Fruit fly (Drosophila melanogaster): ENCODE data around the gene Ndc80.

The Ndc80 gene

DNA sequence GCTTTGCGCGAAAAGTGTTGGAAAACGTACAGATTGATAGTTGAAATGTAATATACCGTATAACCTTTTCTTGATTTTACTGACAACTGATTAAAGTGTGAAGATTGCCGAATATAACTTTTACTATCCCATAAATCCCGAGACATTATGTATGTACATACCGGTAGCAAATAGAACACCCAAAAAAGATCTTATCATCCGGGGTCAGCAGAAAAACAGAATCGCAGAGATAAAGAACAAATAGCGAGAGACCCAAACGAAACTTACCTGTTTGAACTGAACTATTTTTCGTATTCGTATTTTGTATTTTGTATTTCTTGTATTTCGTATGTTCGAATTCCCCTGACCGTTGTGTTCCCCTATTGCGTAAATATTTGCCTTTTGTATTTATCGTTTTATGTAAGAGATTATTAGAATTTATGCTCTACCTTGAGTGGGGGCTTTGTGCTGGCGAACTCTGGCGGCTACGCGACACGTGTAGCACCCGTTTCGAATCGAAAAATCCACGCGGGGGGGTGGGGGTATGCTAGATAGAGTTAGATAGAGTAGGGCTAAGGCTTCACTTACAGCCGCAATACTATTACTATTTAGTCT is 21.5 kb upstream of the Ndc80 start:
- TF ChIP-seq CrebA (GFP tag; optimal IDR thresholded peaks at IDR 0.05; ENCODE audit: borderline replicate concordance) (no peak), brk (GFP tag; optimal IDR thresholded peaks at IDR 0.05) (no peak), Vsx2 (GFP tag; optimal IDR thresholded peaks at IDR 0.05; ENCODE audit: partially characterized antibody) (no peak), Hr78 (GFP tag; optimal IDR thresholded peaks at IDR 0.05) (no peak), Myc (optimal IDR thresholded peaks at IDR 0.05) (no peak), rgr (GFP tag; optimal IDR thresholded peaks at IDR 0.05) (no peak), sage (GFP tag; optimal IDR thresholded peaks at IDR 0.05) (no peak), sv (GFP tag; optimal IDR thresholded peaks at IDR 0.05) (no peak), psq (GFP tag; optimal IDR thresholded peaks at IDR 0.05) (no peak), Hnf4 (GFP tag; optimal IDR thresholded peaks at IDR 0.05) (no peak), GATAd (GFP tag; optimal IDR thresholded peaks at IDR 0.05) (no peak), CG32264 (GFP tag; optimal IDR thresholded peaks at IDR 0.05) (no peak), jim (GFP tag; optimal IDR thresholded peaks at IDR 0.05) (no peak)

DNA sequence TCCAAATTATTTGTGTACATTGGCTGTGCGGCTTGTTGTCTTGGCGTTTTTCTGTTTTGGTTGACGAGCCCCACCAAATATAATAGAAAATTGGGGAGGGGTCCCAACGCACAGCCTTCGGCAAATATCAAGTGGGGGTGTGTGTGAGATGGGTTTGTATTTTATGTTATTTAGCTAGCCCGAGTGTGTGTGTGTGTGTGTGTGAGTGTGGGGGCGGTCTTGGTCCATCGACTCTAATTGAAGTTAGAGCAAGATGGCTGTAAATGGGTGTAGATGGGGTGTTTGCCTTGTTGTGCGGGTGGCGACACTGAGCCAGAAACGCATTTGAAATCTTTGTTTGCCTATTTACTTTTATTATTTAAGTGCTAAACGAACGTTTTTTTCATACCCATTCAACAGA is 20.7 kb upstream of the Ndc80 start:
- TF ChIP-seq Hnf4 (GFP tag; optimal IDR thresholded peaks at IDR 0.05) = peak; percentile 18
- TF ChIP-seq jim (GFP tag; optimal IDR thresholded peaks at IDR 0.05) = no peak
- TF ChIP-seq Mio (GFP tag; optimal IDR thresholded peaks at IDR 0.05) = no peak
- TF ChIP-seq Abd-B (GFP tag; optimal IDR thresholded peaks at IDR 0.05) = no peak
- TF ChIP-seq tai (GFP tag; optimal IDR thresholded peaks at IDR 0.05) = no peak

DNA sequence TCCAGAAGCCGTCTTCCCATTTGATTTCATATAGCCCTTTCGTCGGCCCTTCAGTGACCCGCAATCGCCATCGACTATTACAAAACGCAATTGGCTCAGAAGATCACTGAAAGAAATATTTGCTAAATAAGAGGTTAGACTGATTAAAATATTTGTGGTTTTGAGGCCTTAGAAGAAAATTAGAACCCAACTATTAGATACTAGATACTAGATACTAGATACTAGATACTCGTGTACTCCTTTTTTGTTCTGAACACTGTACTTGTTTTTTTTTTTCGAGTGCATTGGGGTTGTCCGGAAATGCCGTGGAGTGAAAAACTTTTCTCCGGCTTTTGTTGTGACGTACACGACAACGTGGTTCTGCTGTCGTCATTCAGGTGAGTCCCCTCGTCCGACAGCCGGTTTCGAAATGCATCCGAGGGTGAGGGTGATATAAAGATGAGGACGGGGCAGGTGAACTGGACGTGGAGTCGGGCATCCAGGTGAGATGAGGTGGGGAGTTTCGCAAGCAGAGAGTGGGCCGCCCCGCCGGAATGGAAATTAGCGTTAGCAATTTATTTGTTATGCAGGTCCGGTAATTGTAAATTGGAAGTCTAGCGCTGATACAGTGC is 18.5 kb upstream of the Ndc80 start:
- TF ChIP-seq h (GFP tag; optimal IDR thresholded peaks at IDR 0.05) (peak; percentile 20), dsf (GFP tag; optimal IDR thresholded peaks at IDR 0.05; ENCODE audit: borderline replicate concordance) (no peak), lola (GFP tag; optimal IDR thresholded peaks at IDR 0.05) (no peak), foxo (GFP tag; optimal IDR thresholded peaks at IDR 0.05) (peak in 1 of 2 experiments; percentile 50), brk (GFP tag; optimal IDR thresholded peaks at IDR 0.05) (no peak), fru (GFP tag; optimal IDR thresholded peaks at IDR 0.05) (peak; percentile 21), Hnf4 (GFP tag; optimal IDR thresholded peaks at IDR 0.05) (peak; percentile 13), ey (GFP tag; optimal IDR thresholded peaks at IDR 0.05) (peak; percentile 25), pan (optimal IDR thresholded peaks at IDR 0.05) (no peak), Rel (GFP tag; optimal IDR thresholded peaks at IDR 0.05) (no peak), Rel (tag; optimal IDR thresholded peaks at IDR 0.05) (peak; percentile 95), HLH106 (tag; optimal IDR thresholded peaks at IDR 0.05) (no peak)

DNA sequence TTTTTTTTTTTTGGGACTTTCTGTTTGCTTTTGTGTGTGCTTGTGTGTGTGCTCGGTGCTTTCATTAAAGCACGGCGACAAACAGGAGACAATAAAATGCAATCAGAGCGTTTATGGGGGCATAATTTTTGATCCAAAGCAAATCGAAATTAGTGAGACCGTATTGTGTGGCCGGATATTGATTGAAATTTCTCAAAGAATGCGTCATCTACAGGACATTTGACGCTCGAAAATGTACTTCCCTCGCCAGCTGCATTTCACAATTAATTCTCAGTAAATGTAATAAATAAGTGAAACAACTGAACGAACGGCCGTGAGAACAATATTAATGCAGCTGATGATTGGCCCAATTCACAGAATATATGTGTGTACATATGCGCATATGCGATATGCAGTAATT is 17.6 kb upstream of the Ndc80 start:
- TF ChIP-seq h (GFP tag; optimal IDR thresholded peaks at IDR 0.05) (no peak), dmrt93B (GFP tag; optimal IDR thresholded peaks at IDR 0.05) (no peak), rgr (GFP tag; optimal IDR thresholded peaks at IDR 0.05) (peak; percentile 14), foxo (GFP tag; optimal IDR thresholded peaks at IDR 0.05) (no peak), Abd-B (GFP tag; optimal IDR thresholded peaks at IDR 0.05) (no peak), OdsH (GFP tag; optimal IDR thresholded peaks at IDR 0.05) (no peak), Mio (GFP tag; optimal IDR thresholded peaks at IDR 0.05) (no peak), Jra (GFP tag; optimal IDR thresholded peaks at IDR 0.05) (no peak), br (GFP tag; optimal IDR thresholded peaks at IDR 0.05) (no peak), Rel (GFP tag; optimal IDR thresholded peaks at IDR 0.05) (no peak), Rel (tag; optimal IDR thresholded peaks at IDR 0.05) (peak; percentile 76), dsf (GFP tag; optimal IDR thresholded peaks at IDR 0.05; ENCODE audit: borderline replicate concordance) (no peak), tai (GFP tag; optimal IDR thresholded peaks at IDR 0.05) (no peak), Sp1 (GFP tag; optimal IDR thresholded peaks at IDR 0.05) (peak; percentile 14), usp (GFP tag; optimal IDR thresholded peaks at IDR 0.05) (no peak)

DNA sequence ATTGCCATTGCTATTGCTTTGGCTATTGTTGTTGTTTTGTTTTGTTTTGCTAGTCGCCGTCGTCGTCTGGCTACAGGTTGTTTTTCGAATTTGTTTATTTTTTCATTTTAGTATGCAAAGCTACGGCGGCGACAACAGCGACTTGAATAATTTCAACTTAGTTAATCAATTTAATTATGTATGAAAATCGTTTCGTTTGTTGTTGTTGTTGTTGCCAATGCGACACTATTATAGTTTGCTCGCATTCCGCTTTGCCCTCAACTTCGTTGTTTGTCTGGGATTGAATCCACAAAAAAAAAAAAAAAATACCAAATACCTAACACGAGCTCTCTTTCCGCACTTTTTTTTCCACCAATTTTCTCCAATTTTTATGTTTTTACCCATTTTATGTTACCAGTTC is 16.0 kb upstream of the Ndc80 start:
- TF ChIP-seq woc (GFP tag; optimal IDR thresholded peaks at IDR 0.05) (no peak), N (GFP tag; optimal IDR thresholded peaks at IDR 0.05) (no peak), Sp1 (GFP tag; optimal IDR thresholded peaks at IDR 0.05) (no peak), Mio (GFP tag; optimal IDR thresholded peaks at IDR 0.05) (no peak), CG9705 (GFP tag; optimal IDR thresholded peaks at IDR 0.05) (no peak), HLH106 (tag; optimal IDR thresholded peaks at IDR 0.05) (no peak), Jra (GFP tag; optimal IDR thresholded peaks at IDR 0.05) (no peak), Abd-B (GFP tag; optimal IDR thresholded peaks at IDR 0.05) (no peak), dsf (GFP tag; optimal IDR thresholded peaks at IDR 0.05; ENCODE audit: borderline replicate concordance) (no peak), Dfd (GFP tag; optimal IDR thresholded peaks at IDR 0.05) (no peak), CrebA (GFP tag; optimal IDR thresholded peaks at IDR 0.05; ENCODE audit: borderline replicate concordance) (no peak), foxo (GFP tag; optimal IDR thresholded peaks at IDR 0.05) (no peak), CG32264 (GFP tag; optimal IDR thresholded peaks at IDR 0.05) (no peak), GATAd (GFP tag; optimal IDR thresholded peaks at IDR 0.05) (no peak)

Data from whole organism, wandering third instar larva.